Fruit fly (Drosophila melanogaster) whole organism, embryonic: ENCODE measurements around the gene lbe.

ENCODE experiments used
- Adf1 ChIP-seq: fragments of 200-800 bp; sonication (Bioruptor generic); IDR thresholded peaks from 2 replicates; pipeline ENCODE4 v1.3.6; 2022; ENCODE audit warnings: missing biosample characterization, missing genetic modification characterization
- CG10654 ChIP-seq: fragments of 200-800 bp; sonication (Bioruptor generic); optimal IDR thresholded peaks from 2 replicates; lab custom pipeline; 2016; ENCODE audit warnings: missing biosample characterization, missing genetic modification characterization
- CG11723 ChIP-seq: fragments of 200-800 bp; sonication (Bioruptor generic); optimal IDR thresholded peaks from 2 replicates; lab custom pipeline; 2017; ENCODE audit warnings: missing biosample characterization, mild to moderate bottlenecking, missing genetic modification characterization
- CG14014 ChIP-seq: fragments of 200-800 bp; sonication (Bioruptor generic); IDR thresholded peaks from 2 replicates; pipeline ENCODE4 v1.3.6; 2022; ENCODE audit warnings: missing biosample characterization, missing genetic modification characterization
- CG14860 ChIP-seq: fragments of 200-800 bp; sonication (Bioruptor generic); IDR thresholded peaks from 3 replicates; pipeline ENCODE4 v1.3.6; 2022; ENCODE audit warnings: missing biosample characterization, missing genetic modification characterization; ENCODE audit not compliant: partially characterized antibody
- CG15696 ChIP-seq: fragments of 200-800 bp; sonication (Bioruptor generic); optimal IDR thresholded peaks from 2 replicates; lab custom pipeline; 2019; ENCODE audit warnings: missing biosample characterization, mild to moderate bottlenecking, missing genetic modification characterization, moderate library complexity
- CG17385 ChIP-seq: fragments of 200-800 bp; sonication (Bioruptor generic); optimal IDR thresholded peaks from 3 replicates; lab custom pipeline; 2018; ENCODE audit warnings: missing biosample characterization, mild to moderate bottlenecking, missing genetic modification characterization
- CG1832 ChIP-seq: fragments of 200-800 bp; sonication (Bioruptor generic); optimal IDR thresholded peaks from 2 replicates; lab custom pipeline; 2017; ENCODE audit warnings: missing biosample characterization, mild to moderate bottlenecking, missing genetic modification characterization, inconsistent platforms
- CG33213 ChIP-seq: fragments of 200-800 bp; sonication (Bioruptor generic); optimal IDR thresholded peaks from 3 replicates; lab custom pipeline; 2016; ENCODE audit warnings: missing biosample characterization, missing genetic modification characterization
- CG3726 ChIP-seq: fragments of 200-800 bp; sonication (Bioruptor generic); IDR thresholded peaks from 3 replicates; pipeline ENCODE4, ENCODE4 v1.3.6; 2022; ENCODE audit warnings: missing biosample characterization, missing genetic modification characterization
- CG5180 ChIP-seq: fragments of 200-800 bp; sonication (Bioruptor generic); optimal IDR thresholded peaks from 3 replicates; lab custom pipeline; 2017; ENCODE audit warnings: missing biosample characterization, missing genetic modification characterization, mild to moderate bottlenecking, moderate library complexity, missing genetic modification reagents
- CG7963 ChIP-seq: fragments of 200-800 bp; sonication (Bioruptor generic); IDR thresholded peaks from 3 replicates; pipeline ENCODE4 v1.3.6; 2022; ENCODE audit warnings: missing biosample characterization, missing genetic modification characterization; ENCODE audit not compliant: partially characterized antibody
- CTCF ChIP-seq: fragments of 200-800 bp; sonication (Bioruptor generic); optimal IDR thresholded peaks from 2 replicates; lab custom pipeline; 2017; ENCODE audit warnings: missing biosample characterization, mild to moderate bottlenecking, missing genetic modification characterization, moderate library complexity
- Chrac-16 ChIP-seq: fragments of 200-800 bp; sonication (Bioruptor generic); optimal IDR thresholded peaks from 3 replicates; lab custom pipeline; 2016; ENCODE audit warnings: missing biosample characterization, missing genetic modification characterization
- Dip3 ChIP-seq: fragments of 200-800 bp; sonication (Bioruptor generic); optimal IDR thresholded peaks from 3 replicates; lab custom pipeline; 2016; ENCODE audit warnings: missing biosample characterization, missing genetic modification characterization
- Dll ChIP-seq: fragments of 200-800 bp; sonication (Bioruptor generic); IDR thresholded peaks from 4 replicates; pipeline ENCODE4 v1.3.6; 2022; ENCODE audit warnings: missing biosample characterization, missing genetic modification characterization; ENCODE audit not compliant: partially characterized antibody
- Dref ChIP-seq: fragments of 200-800 bp; sonication (Bioruptor generic); IDR thresholded peaks from 2 replicates; pipeline ENCODE4 v1.3.6; 2022; ENCODE audit warnings: missing biosample characterization, missing genetic modification characterization
- Fer3 ChIP-seq: fragments of 200-800 bp; sonication (Bioruptor generic); optimal IDR thresholded peaks from 2 replicates; lab custom pipeline; 2018; ENCODE audit warnings: missing biosample characterization, mild to moderate bottlenecking, missing genetic modification characterization, moderate library complexity
- Hey ChIP-seq: fragments of 200-800 bp; sonication (Bioruptor generic); optimal IDR thresholded peaks from 3 replicates; lab custom pipeline; 2018; ENCODE audit warnings: missing biosample characterization, mild to moderate bottlenecking, missing genetic modification characterization
- Myb ChIP-seq: fragments of 200-800 bp; sonication (Bioruptor generic); optimal IDR thresholded peaks from 2 replicates; lab custom pipeline; 2016; ENCODE audit warnings: missing biosample characterization, missing genetic modification characterization
- Nf-YA ChIP-seq: fragments of 200-800 bp; sonication (Bioruptor generic); IDR thresholded peaks from 2 replicates; pipeline ENCODE4 v1.3.6; 2022; ENCODE audit warnings: missing biosample characterization, missing genetic modification characterization
- NfI ChIP-seq: fragments of 200-800 bp; sonication (Bioruptor generic); optimal IDR thresholded peaks from 3 replicates; lab custom pipeline; 2018; ENCODE audit warnings: missing biosample characterization, mild to moderate bottlenecking, missing genetic modification characterization, moderate library complexity
- PHDP ChIP-seq: fragments of 200-800 bp; sonication (Bioruptor generic); optimal IDR thresholded peaks from 3 replicates; lab custom pipeline; 2018; ENCODE audit warnings: missing biosample characterization, mild to moderate bottlenecking, missing genetic modification characterization, moderate library complexity
- Spps ChIP-seq: fragments of 200-800 bp; sonication (Bioruptor generic); optimal IDR thresholded peaks from 2 replicates; lab custom pipeline; 2018; ENCODE audit warnings: missing biosample characterization, mild to moderate bottlenecking, missing genetic modification characterization
- Trl ChIP-seq, 3 experiments: fragments of >200 bp in 2 of 3; fragments of 200-800 bp in 1 of 3; sonication (Bioruptor generic) in 1 of 3; optimal IDR thresholded peaks; 2 replicates in 1 of 3; 3 replicates in 2 of 3; lab custom pipeline; 2016 to 2017; ENCODE audit warnings: missing biosample characterization in 1 of 3, missing genetic modification characterization in 1 of 3
- Usf ChIP-seq: fragments of 200-800 bp; sonication (Bioruptor generic); optimal IDR thresholded peaks from 2 replicates; lab custom pipeline; 2017; ENCODE audit warnings: missing genotype, missing biosample characterization, missing genetic modification characterization
- YL-1 ChIP-seq: fragments of 200-800 bp; sonication (Bioruptor generic); optimal IDR thresholded peaks from 3 replicates; lab custom pipeline; 2017; ENCODE audit warnings: missing biosample characterization, mild to moderate bottlenecking, missing genetic modification characterization
- ab ChIP-seq: fragments of 200-800 bp; sonication (Bioruptor generic); optimal IDR thresholded peaks from 2 replicates; lab custom pipeline; 2016; ENCODE audit warnings: missing biosample characterization, missing genetic modification characterization
- ato ChIP-seq: fragments of 200-800 bp; sonication (Bioruptor generic); IDR thresholded peaks from 2 replicates; pipeline ENCODE4 v1.3.6; 2022; ENCODE audit warnings: missing biosample characterization, missing genetic modification characterization; ENCODE audit not compliant: partially characterized antibody
- bab2 ChIP-seq: fragments of 200-800 bp; sonication (Bioruptor generic); optimal IDR thresholded peaks from 2 replicates; lab custom pipeline; 2016; ENCODE audit warnings: missing biosample characterization, missing genetic modification characterization
- cato ChIP-seq: fragments of 200-800 bp; sonication (Bioruptor generic); optimal IDR thresholded peaks from 2 replicates; lab custom pipeline; 2016; ENCODE audit warnings: missing biosample characterization, missing genetic modification characterization, borderline replicate concordance
- crol ChIP-seq: fragments of 200-800 bp; sonication (Bioruptor generic); IDR thresholded peaks from 2 replicates; pipeline ENCODE4 v1.3.6; 2022; ENCODE audit warnings: missing biosample characterization, missing genetic modification characterization
- cwo ChIP-seq: fragments of 200-800 bp; sonication (Bioruptor generic); optimal IDR thresholded peaks from 3 replicates; lab custom pipeline; 2017; ENCODE audit warnings: missing biosample characterization, missing genetic modification characterization, mild to moderate bottlenecking, moderate library complexity, missing genetic modification reagents
- da ChIP-seq: fragments of 200-800 bp; sonication (Bioruptor generic); optimal IDR thresholded peaks from 2 replicates; lab custom pipeline; 2016; ENCODE audit warnings: missing biosample characterization, missing genetic modification characterization
- dmrt11E ChIP-seq: fragments of 200-800 bp; sonication (Bioruptor generic); optimal IDR thresholded peaks from 3 replicates; lab custom pipeline; 2018; ENCODE audit warnings: missing biosample characterization, mild to moderate bottlenecking, missing genetic modification characterization, moderate library complexity
- ewg ChIP-seq: fragments of 200-800 bp; sonication (Bioruptor generic); optimal IDR thresholded peaks from 3 replicates; lab custom pipeline; 2017; ENCODE audit warnings: mild to moderate bottlenecking, missing biosample characterization, missing genetic modification reagents, missing genetic modification characterization
- gcm ChIP-seq: fragments of 200-800 bp; sonication (Bioruptor generic); optimal IDR thresholded peaks from 2 replicates; lab custom pipeline; 2019; ENCODE audit warnings: missing biosample characterization, mild to moderate bottlenecking, missing genetic modification characterization, moderate library complexity
- gro ChIP-seq: fragments of 200-800 bp; sonication (Bioruptor generic); optimal IDR thresholded peaks from 2 replicates; lab custom pipeline; 2016; ENCODE audit warnings: missing biosample characterization, missing genetic modification characterization
- kay ChIP-seq: fragments of 200-800 bp; sonication (Bioruptor generic); optimal IDR thresholded peaks from 2 replicates; lab custom pipeline; 2016; ENCODE audit warnings: missing biosample characterization, missing genetic modification characterization
- lola ChIP-seq, 3 experiments: fragments of >200 bp in 2 of 3; fragments of 200-800 bp in 1 of 3; sonication (Bioruptor generic) in 1 of 3; optimal IDR thresholded peaks; 2 replicates each; lab custom pipeline; 2017 to 2019; ENCODE audit warnings: missing biosample characterization in 3 of 3, missing genetic modification characterization in 3 of 3, mild to moderate bottlenecking in 1 of 3, moderate library complexity in 1 of 3
- nerfin-2 ChIP-seq: fragments of 200-800 bp; sonication (Bioruptor generic); IDR thresholded peaks from 2 replicates; pipeline ENCODE4 v1.3.6; 2022; ENCODE audit warnings: missing biosample characterization, missing genetic modification characterization; ENCODE audit not compliant: partially characterized antibody
- onecut ChIP-seq: fragments of 200-800 bp; sonication (Bioruptor generic); IDR thresholded peaks from 2 replicates; pipeline ENCODE4 v1.3.6; 2022; ENCODE audit warnings: missing biosample characterization, missing genetic modification characterization
- row ChIP-seq: fragments of 200-800 bp; sonication (Bioruptor generic); IDR thresholded peaks from 3 replicates; pipeline ENCODE4 v1.3.6; 2022; ENCODE audit warnings: missing biosample characterization, missing genetic modification characterization
- seq ChIP-seq: fragments of 200-800 bp; sonication (Bioruptor generic); IDR thresholded peaks from 2 replicates; pipeline ENCODE4 v1.3.6; 2022; ENCODE audit warnings: missing biosample characterization, missing genetic modification characterization
- sim ChIP-seq: fragments of 200-800 bp; sonication (Bioruptor generic); IDR thresholded peaks from 2 replicates; pipeline ENCODE4 v1.3.6; 2022; ENCODE audit warnings: missing biosample characterization, missing genetic modification characterization
- slou ChIP-seq: fragments of 200-800 bp; sonication (Bioruptor generic); optimal IDR thresholded peaks from 3 replicates; lab custom pipeline; 2016; ENCODE audit warnings: missing biosample characterization, missing genetic modification characterization
- sob ChIP-seq: fragments of 200-800 bp; sonication (Bioruptor generic); IDR thresholded peaks from 2 replicates; pipeline ENCODE4 v1.3.6; 2022; ENCODE audit warnings: missing biosample characterization, missing genetic modification characterization
- twi ChIP-seq: fragments of 200-800 bp; optimal IDR thresholded peaks from 2 replicates; lab custom pipeline; 2019; ENCODE audit warnings: missing biosample characterization, mild to moderate bottlenecking, missing genetic modification characterization, moderate library complexity
- unpg ChIP-seq: fragments of 200-800 bp; sonication (Bioruptor generic); optimal IDR thresholded peaks from 3 replicates; lab custom pipeline; 2018; ENCODE audit warnings: missing biosample characterization, mild to moderate bottlenecking, missing genetic modification characterization, moderate library complexity
- vvl ChIP-seq: fragments of 200-800 bp; sonication (Bioruptor generic); IDR thresholded peaks from 2 replicates; pipeline ENCODE4 v1.3.6; 2022; ENCODE audit warnings: missing biosample characterization, missing genetic modification characterization

lbe gene

dm6 chr3R:21446334-21446733 lies at the start of gene lbe:
Gene lbe (minus strand): TSS chr3R:21446537.
- TF ChIP-seq CG10654 (no peak), Dip3 (no peak), onecut (GFP tag; lab: Robert Waterston, UW) (peak; percentile 16; the same call in 1 of the 2 replicates), PHDP (tag; lab: Kevin White, UChicago) (no peak), CG14860 (peak; percentile 57; the same call in 2 of the 3 replicates), bab2 (GFP tag; lab: Kevin White, UChicago) (no peak), nerfin-2 (GFP tag; lab: Robert Waterston, UW) (peak; percentile 43; the same call in 1 of the 2 replicates), slou (GFP tag; lab: Kevin White, UChicago) (no peak), lola (GFP tag; optimal IDR thresholded peaks at IDR 0.05; lab: Kevin White, UChicago) (no peak), twi (tag; lab: Kevin White, UChicago) (peak; percentile 29), sob (GFP tag; lab: Robert Waterston, UW) (no peak), ewg (GFP tag; lab: Kevin White, UChicago) (peak; percentile 94), CG1832 (GFP tag; lab: Kevin White, UChicago) (peak; percentile 99), Dll (GFP tag; lab: Robert Waterston, UW) (peak; percentile 64; the same call in 3 of the 4 replicates), seq (GFP tag; lab: Robert Waterston, UW) (peak; percentile 85), gcm (peak; percentile 63), Myb (GFP tag; lab: Kevin White, UChicago) (no peak), Spps (tag; lab: Kevin White, UChicago) (no peak), Dref (no peak), unpg (GFP tag; lab: Kevin White, UChicago) (peak; percentile 2), ab (GFP tag; lab: Kevin White, UChicago) (no peak), CG11723 (GFP tag; lab: Kevin White, UChicago) (no peak), CG33213 (GFP tag; lab: Kevin White, UChicago) (no peak), Fer3 (tag; lab: Kevin White, UChicago) (no peak), Hey (tag; lab: Kevin White, UChicago) (no peak), row (GFP tag; lab: Robert Waterston, UW) (no peak), CG7963 (GFP tag; lab: Robert Waterston, UW) (0 out of 3 replicates have a peak, but pooled peaks have one; percentile 18), Adf1 (peak; percentile 89), cato (GFP tag; lab: Kevin White, UChicago) (no peak), dmrt11E (tag; lab: Kevin White, UChicago) (no peak), NfI (GFP tag; lab: Kevin White, UChicago) (no peak), Trl (optimal IDR thresholded peaks at IDR 0.05; lab: Kevin White, UChicago) (peak; percentile 90 to 92), Trl (GFP tag; optimal IDR thresholded peaks at IDR 0.05; lab: Kevin White, UChicago) (peak; percentile 60), YL-1 (no peak), da (GFP tag; lab: Kevin White, UChicago) (no peak), vvl (GFP tag; lab: Robert Waterston, UW) (peak; percentile 82), CTCF (no peak), CG14014 (GFP tag; lab: Robert Waterston, UW) (no peak), CG3726 (no peak), CG5180 (GFP tag; lab: Kevin White, UChicago) (peak; percentile 81), gro (no peak), Nf-YA (GFP tag; lab: Robert Waterston, UW) (peak; percentile 99), CG17385 (GFP tag; lab: Kevin White, UChicago) (no peak), Chrac-16 (GFP tag; lab: Kevin White, UChicago) (no peak), CG15696 (tag; lab: Kevin White, UChicago) (no peak), sim (GFP tag; lab: Robert Waterston, UW) (no peak), cwo (GFP tag; lab: Kevin White, UChicago) (no peak), Usf (GFP tag; lab: Kevin White, UChicago) (no peak), kay (GFP tag; lab: Kevin White, UChicago) (no peak), ato (GFP tag; lab: Robert Waterston, UW) (peak; percentile 66; the same call in 1 of the 2 replicates), crol (peak; percentile 63)
